Worm (Caenorhabditis elegans): Measurements from ENCODE around the gene F11C1.9.

The F11C1.9 gene

DNA sequence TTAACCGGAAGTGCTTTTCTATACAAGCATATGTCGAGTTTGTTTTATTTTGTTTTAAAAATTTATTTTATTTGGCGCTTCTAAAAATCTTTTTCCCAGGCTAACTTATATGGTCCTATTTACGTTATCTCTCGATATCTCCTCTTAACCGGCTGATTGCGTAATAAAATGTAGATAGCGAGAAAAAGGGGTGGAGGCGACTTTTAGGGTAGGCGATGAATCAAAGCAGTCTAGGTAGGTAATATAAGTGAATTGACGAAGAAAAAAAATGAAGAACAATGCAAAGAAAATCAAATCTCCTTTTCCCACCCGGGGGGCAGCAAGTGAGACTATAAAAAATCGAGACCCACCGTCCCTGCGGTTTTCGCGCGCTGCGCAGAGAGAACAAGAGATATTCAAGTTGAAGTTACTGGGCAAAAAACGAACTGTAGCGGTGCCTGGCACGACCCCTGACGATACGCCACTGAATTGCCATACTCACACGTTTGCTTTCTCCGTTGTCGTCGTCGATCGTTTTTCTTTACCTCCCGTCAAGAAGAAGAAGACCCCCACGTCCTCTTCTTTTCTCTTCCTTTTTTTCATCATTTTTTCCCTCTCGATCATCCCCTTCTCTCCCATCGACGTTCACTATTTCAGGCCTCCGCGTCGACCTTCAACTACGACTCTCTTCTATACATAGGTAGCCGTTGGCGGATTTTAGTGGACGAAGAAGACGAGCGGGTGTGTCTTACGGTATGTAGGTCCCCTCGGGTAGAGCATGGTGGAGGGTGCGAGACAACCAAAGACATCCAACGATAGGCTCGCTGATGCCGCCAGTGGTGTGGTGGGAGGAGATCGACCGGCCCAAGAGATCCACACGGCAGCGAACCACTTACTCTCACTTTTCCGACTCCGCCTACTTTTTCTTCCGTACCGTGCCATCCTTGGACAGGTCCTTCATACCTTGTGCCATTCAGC lies 30.8 kb upstream of the F11C1.9 start, which contains the start of gene nhr-25:
TSS of gene nhr-25 (plus strand) at position 637 of the 957 bp plus-strand sequence.
- TF ChIP-seq zip-2 (tag; optimal IDR thresholded peaks at IDR 0.05) (no peak), fkh-10 (GFP tag; optimal IDR thresholded peaks at IDR 0.05) (no peak), lin-15B (tag; optimal IDR thresholded peaks at IDR 0.05) (no peak), madf-5 (GFP tag; IDR thresholded peaks at IDR 0.05) (no peak), Y105C5A.15 (GFP tag; IDR thresholded peaks at IDR 0.05) (0 out of 2 replicates have a peak, but pooled peaks have one; percentile 7), nhr-28 (tag; optimal IDR thresholded peaks at IDR 0.05) (peak; percentile 50), lsy-2 (tag; optimal IDR thresholded peaks at IDR 0.05) (peak in 1 of 2 experiments; percentile 3), gei-8 (GFP tag; optimal IDR thresholded peaks at IDR 0.05) (no peak), hmg-1.1 (GFP tag; IDR thresholded peaks at IDR 0.05) (no peak), unc-62 (GFP tag; optimal IDR thresholded peaks at IDR 0.05 in 1 of 2) (peak in 1 of 2 experiments; percentile 62), unc-62 (tag; optimal IDR thresholded peaks at IDR 0.05) (no peak), ceh-20 (GFP tag; IDR thresholded peaks at IDR 0.05) (no peak), daf-8 (GFP tag; IDR thresholded peaks at IDR 0.05) (no peak), mxl-3 (GFP tag; optimal IDR thresholded peaks at IDR 0.05) (no peak), dmd-6 (GFP tag; IDR thresholded peaks at IDR 0.05) (no peak), lin-38 (GFP tag; IDR thresholded peaks at IDR 0.05) (no peak), zip-11 (GFP tag; IDR thresholded peaks at IDR 0.05) (no peak), nhr-25 (tag; optimal IDR thresholded peaks at IDR 0.05; ENCODE audit: borderline replicate concordance, insufficient read depth) (peak; percentile 99), D1046.2 (GFP tag; IDR thresholded peaks at IDR 0.05) (no peak), nhr-6 (tag; optimal IDR thresholded peaks at IDR 0.05) (no peak), nhr-111 (GFP tag; optimal IDR thresholded peaks at IDR 0.05) (no peak), pha-4 (GFP tag; IDR thresholded peaks at IDR 0.05) (no peak), pha-4 (tag; optimal IDR thresholded peaks at IDR 0.05) (no peak), duxl-1 (tag; optimal IDR thresholded peaks at IDR 0.05; ENCODE audit: poor library complexity) (no peak), mep-1 (tag; optimal IDR thresholded peaks at IDR 0.05) (peak; percentile 52), set-16 (GFP tag; IDR thresholded peaks at IDR 0.05) (no peak), ZK337.2 (GFP tag; IDR thresholded peaks at IDR 0.05) (no peak), nhr-42 (GFP tag; IDR thresholded peaks at IDR 0.05) (no peak), mdl-1 (tag; optimal IDR thresholded peaks at IDR 0.05) (no peak), pqm-1 (tag; optimal IDR thresholded peaks at IDR 0.05) (no peak), nhr-77 (tag; optimal IDR thresholded peaks at IDR 0.05) (no peak), daf-12 (tag; optimal IDR thresholded peaks at IDR 0.05) (no peak), unc-130 (GFP tag; optimal IDR thresholded peaks at IDR 0.05) (no peak), daf-19 (GFP tag; conservative IDR thresholded peaks at IDR 0.05) (no peak), mes-2 (tag; optimal IDR thresholded peaks at IDR 0.05; ENCODE audit: poor library complexity, severe bottlenecking) (no peak), hlh-11 (tag; optimal IDR thresholded peaks at IDR 0.05) (peak; percentile 3), ctbp-1 (GFP tag; IDR thresholded peaks at IDR 0.05) (no peak)

DNA sequence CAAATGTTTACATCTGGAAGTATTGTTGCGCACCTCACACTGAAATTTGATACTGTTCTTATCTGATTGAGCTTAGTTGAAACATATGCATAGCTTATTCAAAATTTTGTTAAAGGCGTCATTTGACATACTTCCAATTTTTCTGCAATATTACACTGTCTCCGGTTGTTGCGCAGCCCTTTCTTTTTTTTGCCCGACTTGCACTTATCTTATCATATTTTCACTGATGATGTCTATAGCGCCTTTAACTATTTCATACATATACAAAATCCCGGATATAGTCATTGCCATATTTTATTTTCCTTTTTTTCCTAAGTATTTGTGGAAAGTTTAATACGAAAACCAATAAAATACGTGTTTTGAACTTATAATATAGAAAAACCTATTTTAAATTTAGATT lies 29.4 kb upstream of the F11C1.9 start:
- TF ChIP-seq nhr-25 (tag; optimal IDR thresholded peaks at IDR 0.05; ENCODE audit: borderline replicate concordance, insufficient read depth) (peak; percentile 54), rbr-2 (tag; optimal IDR thresholded peaks at IDR 0.05) (no peak)

All from whole organism, L4 larva.